Fruit fly (Drosophila melanogaster) whole organism, wandering third instar larva: Measurements from ENCODE around the gene CG18549.
"Not testable (repeated sequence)": the region's sequence is repeated elsewhere in the genome, so short reads cannot be mapped to it uniquely, and the experiment has no call there.

ENCODE experiments used
- CrebA ChIP-seq: fragments of 200-800 bp; sonication (Bioruptor generic); optimal IDR thresholded peaks from 2 replicates; lab custom pipeline; 2016; ENCODE audit warnings: missing biosample characterization, mild to moderate bottlenecking, missing genetic modification characterization, borderline replicate concordance
- Dif ChIP-seq: fragments of 200-275, 200-300 bp; sonication (Bioruptor generic); optimal IDR thresholded peaks from 2 replicates; lab custom pipeline; 2018; ENCODE audit warnings: missing biosample characterization, missing genetic modification characterization; ENCODE audit not compliant: partially characterized antibody
- dsf ChIP-seq: sonication (Bioruptor generic); optimal IDR thresholded peaks from 2 replicates; lab custom pipeline; 2016; ENCODE audit warnings: missing biosample characterization, missing genetic modification characterization, borderline replicate concordance
- fru ChIP-seq: fragments of 200-800 bp; sonication (Bioruptor generic); optimal IDR thresholded peaks from 3 replicates; lab custom pipeline; 2016; ENCODE audit warnings: missing biosample characterization, mild to moderate bottlenecking, missing genetic modification characterization
- jim ChIP-seq: fragments of 175-275, 200-325 bp; sonication (Bioruptor generic); optimal IDR thresholded peaks from 2 replicates; lab custom pipeline; 2016; ENCODE audit warnings: missing biosample characterization, mild to moderate bottlenecking, missing genetic modification characterization
- psq ChIP-seq: fragments of 200-800 bp; sonication (Bioruptor generic); optimal IDR thresholded peaks from 3 replicates; lab custom pipeline; 2017; ENCODE audit warnings: missing biosample characterization, mild to moderate bottlenecking, missing genetic modification characterization, moderate library complexity
- usp ChIP-seq: fragments of >200 bp; optimal IDR thresholded peaks from 2 replicates; lab custom pipeline; 2017; ENCODE audit warnings: missing biosample characterization, missing genetic modification characterization

DNA sequence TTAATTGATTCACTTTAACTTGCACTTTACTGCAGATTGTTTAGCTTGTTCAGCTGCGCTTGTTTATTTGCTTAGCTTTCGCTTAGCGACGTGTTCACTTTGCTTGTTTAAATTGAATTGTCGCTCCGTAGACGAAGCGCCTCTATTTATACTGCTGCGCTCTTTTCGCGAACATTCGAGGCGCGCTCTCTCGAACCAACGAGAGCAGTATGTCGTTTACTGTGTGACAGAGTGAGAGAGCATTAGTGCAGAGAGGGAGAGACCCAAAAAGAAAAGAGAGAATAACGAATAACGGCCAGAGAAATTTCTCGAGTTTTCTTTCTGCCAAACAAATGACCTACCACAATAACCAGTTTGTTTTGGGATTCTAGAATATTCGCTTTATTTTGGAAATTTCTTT, 18.6 kb downstream of the CG18549 start, which contains the start of gene Hsp70Ba:
- not testable (repeated sequence) for TF ChIP-seq dsf; CrebA (GFP tag; lab: Kevin White, UChicago); jim; fru (GFP tag; lab: Kevin White, UChicago); Dif; psq (GFP tag; lab: Kevin White, UChicago); usp (GFP tag; lab: Kevin White, UChicago)
